Worm (Caenorhabditis elegans) whole organism, L4 larva: ENCODE data around the gene C12D12.1.
A peak's percentile ranks its signal among the peaks of the same experiment; 100 is the strongest.

Experiments
- D1046.2 ChIP-seq: fragments of 200-800 bp; sonication (Bioruptor generic); IDR thresholded peaks from 2 replicates; pipeline ENCODE4 v1.3.6; 2022; ENCODE audit warnings: missing genetic modification characterization, missing compliant biosample characterization
- R02D3.7 ChIP-seq: fragments of 150-350 bp; sonication (generic microtip); optimal IDR thresholded peaks from 3 replicates; lab custom pipeline; 2014; ENCODE audit warnings: missing biosample characterization, missing genetic modification characterization
- T26A8.4 ChIP-seq: fragments of 200-800 bp; sonication (Bioruptor generic); IDR thresholded peaks from 2 replicates; pipeline ENCODE4 v1.3.6; 2022; ENCODE audit warnings: missing genetic modification characterization, missing compliant biosample characterization
- ZK337.2 ChIP-seq: fragments of 200-800 bp; sonication (Bioruptor generic); IDR thresholded peaks from 2 replicates; pipeline ENCODE4 v1.3.6; 2022; ENCODE audit warnings: missing genetic modification reagents, missing genetic modification characterization, missing compliant biosample characterization
- ZK546.5 ChIP-seq, 2 experiments: sonication (generic microtip); optimal IDR thresholded peaks; 2 replicates each; lab custom pipeline; 2017; ENCODE audit warnings: missing biosample characterization in 2 of 2, missing genetic modification characterization in 2 of 2
- aly-2 ChIP-seq: sonication (generic microtip); optimal IDR thresholded peaks from 2 replicates; lab custom pipeline; 2018; ENCODE audit warnings: missing biosample characterization, missing genetic modification characterization
- ceh-28 ChIP-seq: fragments of 150-350 bp; optimal IDR thresholded peaks from 2 replicates; lab custom pipeline; 2014; ENCODE audit warnings: missing biosample characterization, missing genetic modification reagents, missing genetic modification characterization
- ceh-62 ChIP-seq: sonication (generic microtip); optimal IDR thresholded peaks from 2 replicates; lab custom pipeline; 2017; ENCODE audit warnings: missing biosample characterization, missing genetic modification characterization
- ceh-82 ChIP-seq: sonication (generic microtip); optimal IDR thresholded peaks from 2 replicates; lab custom pipeline; 2017; ENCODE audit warnings: missing biosample characterization, missing genetic modification characterization
- ces-1 ChIP-seq: fragments of 150-350 bp; sonication (generic microtip); optimal IDR thresholded peaks from 4 replicates; lab custom pipeline; 2014; ENCODE audit warnings: missing biosample characterization, missing genetic modification reagents, missing genetic modification characterization
- cey-2 ChIP-seq: sonication (generic microtip); optimal IDR thresholded peaks from 3 replicates; lab custom pipeline; 2017; ENCODE audit warnings: missing genetic modification characterization, mild to moderate bottlenecking, missing compliant biosample characterization, antibody characterized with exemption, borderline replicate concordance; ENCODE audit not compliant: insufficient read depth
- daf-16 ChIP-seq, 3 experiments: sonication (generic microtip); optimal IDR thresholded peaks; 2 replicates each; lab custom pipeline; 2016 to 2017; ENCODE audit warnings: missing genetic modification characterization in 3 of 3, missing genetic modification reagents in 3 of 3, mild to moderate bottlenecking in 2 of 3, missing compliant biosample characterization in 2 of 3, missing biosample characterization in 1 of 3, moderate library complexity in 1 of 3
- dmd-6 ChIP-seq: fragments of 200-800 bp; sonication (Bioruptor generic); IDR thresholded peaks from 2 replicates; pipeline ENCODE4 v1.3.6; 2022; ENCODE audit warnings: missing genetic modification reagents, missing genetic modification characterization, missing compliant biosample characterization
- dmd-8 ChIP-seq: fragments of 200-800 bp; sonication (Bioruptor generic); IDR thresholded peaks from 2 replicates; pipeline ENCODE4 v1.3.6; 2022; ENCODE audit warnings: missing genetic modification characterization, missing compliant biosample characterization
- dpl-1 ChIP-seq: fragments of 150-350 bp; optimal IDR thresholded peaks from 2 replicates; lab custom pipeline; 2014; ENCODE audit warnings: missing biosample characterization, missing genetic modification reagents, missing genetic modification characterization
- dve-1 ChIP-seq: sonication (generic microtip); optimal IDR thresholded peaks from 2 replicates; lab custom pipeline; 2017; ENCODE audit warnings: antibody characterized with exemption, mild to moderate bottlenecking, missing genetic modification characterization, missing compliant biosample characterization; ENCODE audit not compliant: insufficient read depth
- egl-27 ChIP-seq: sonication (generic microtip); optimal IDR thresholded peaks from 3 replicates; lab custom pipeline; 2017; ENCODE audit warnings: missing biosample characterization, missing genetic modification reagents, missing genetic modification characterization
- egl-43 ChIP-seq: fragments of 200-800 bp; sonication (Bioruptor generic); IDR thresholded peaks from 2 replicates; pipeline ENCODE4 v1.3.6; 2022; ENCODE audit warnings: missing genetic modification reagents, missing genetic modification characterization, missing compliant biosample characterization
- fkh-10 ChIP-seq: fragments of 150-350 bp; optimal IDR thresholded peaks from 2 replicates; lab custom pipeline; 2014; ENCODE audit warnings: missing biosample characterization, missing genetic modification reagents, missing genetic modification characterization
- fos-1 ChIP-seq: fragments of 150-350 bp; optimal IDR thresholded peaks from 2 replicates; lab custom pipeline; 2014; ENCODE audit warnings: missing biosample characterization, missing genetic modification characterization
- hlh-11 ChIP-seq: fragments of 200-800 bp; sonication (Bioruptor generic); optimal IDR thresholded peaks from 2 replicates; lab custom pipeline; 2018; ENCODE audit warnings: mild to moderate bottlenecking, missing genetic modification characterization, missing compliant biosample characterization
- lin-15B ChIP-seq: fragments of 150-350 bp; sonication (generic microtip); optimal IDR thresholded peaks from 3 replicates; lab custom pipeline; 2014; ENCODE audit warnings: missing biosample characterization, missing genetic modification characterization
- lir-3 ChIP-seq: sonication (generic microtip); optimal IDR thresholded peaks from 2 replicates; lab custom pipeline; 2016; ENCODE audit warnings: mild to moderate bottlenecking, missing genetic modification characterization, missing compliant biosample characterization
- madf-5 ChIP-seq, 2 experiments: fragments of 200-800 bp; sonication (Bioruptor generic); IDR thresholded peaks; 2 replicates each; pipeline ENCODE4 v1.3.6; 2022; ENCODE audit warnings: missing compliant biosample characterization in 2 of 2, missing genetic modification characterization in 2 of 2
- mdl-1 ChIP-seq, 2 experiments: fragments of 150-350 bp in 1 of 2; sonication (generic microtip) in 1 of 2; optimal IDR thresholded peaks; 2 replicates each; lab custom pipeline; 2014 to 2017; ENCODE audit warnings: missing biosample characterization in 2 of 2, missing genetic modification characterization in 2 of 2
- mep-1 ChIP-seq: fragments of 150-350 bp; sonication (generic microtip); optimal IDR thresholded peaks from 3 replicates; lab custom pipeline; 2014; ENCODE audit warnings: missing biosample characterization, missing genetic modification characterization
- mxl-2 ChIP-seq: fragments of 200-800 bp; sonication (Bioruptor generic); conservative IDR thresholded peaks from 2 replicates; pipeline ENCODE4 v1.3.6; 2022; ENCODE audit warnings: missing genetic modification reagents, missing genetic modification characterization, missing compliant biosample characterization
- nhr-102 ChIP-seq: sonication (generic microtip); optimal IDR thresholded peaks from 2 replicates; lab custom pipeline; 2016; ENCODE audit warnings: mild to moderate bottlenecking, missing genetic modification characterization, moderate library complexity, missing compliant biosample characterization
- nhr-11 ChIP-seq: fragments of 150-350 bp; optimal IDR thresholded peaks from 2 replicates; lab custom pipeline; 2014; ENCODE audit warnings: missing biosample characterization, missing genetic modification characterization
- nhr-237 ChIP-seq: sonication (generic microtip); optimal IDR thresholded peaks from 2 replicates; lab custom pipeline; 2017; ENCODE audit warnings: missing biosample characterization, missing genetic modification characterization
- nhr-28 ChIP-seq: fragments of 150-350 bp; optimal IDR thresholded peaks from 2 replicates; lab custom pipeline; 2014; ENCODE audit warnings: missing biosample characterization, missing genetic modification characterization
- nhr-42 ChIP-seq: fragments of 200-800 bp; sonication (Bioruptor generic); IDR thresholded peaks from 2 replicates; pipeline ENCODE4 v1.3.6; 2022; ENCODE audit warnings: missing genetic modification characterization, missing compliant biosample characterization
- nhr-6 ChIP-seq: fragments of 150-350 bp; optimal IDR thresholded peaks from 2 replicates; lab custom pipeline; 2014; ENCODE audit warnings: missing biosample characterization, missing genetic modification characterization
- nhr-76 ChIP-seq: fragments of 150-350 bp; optimal IDR thresholded peaks from 2 replicates; lab custom pipeline; 2014; ENCODE audit warnings: missing biosample characterization, missing genetic modification characterization
- pqm-1 ChIP-seq: sonication (generic microtip); optimal IDR thresholded peaks from 2 replicates; lab custom pipeline; 2017; ENCODE audit warnings: missing biosample characterization, missing genetic modification characterization
- set-16 ChIP-seq: fragments of 200-800 bp; sonication (Bioruptor generic); IDR thresholded peaks from 2 replicates; pipeline ENCODE4 v1.3.6; 2022; ENCODE audit warnings: missing genetic modification reagents, missing genetic modification characterization, missing compliant biosample characterization
- skn-1 ChIP-seq: fragments of 150-350 bp; optimal IDR thresholded peaks from 2 replicates; lab custom pipeline; 2014; ENCODE audit warnings: missing biosample characterization, missing genetic modification characterization
- snpc-1.2 ChIP-seq: fragments of 200-800 bp; sonication (Bioruptor generic); IDR thresholded peaks from 2 replicates; pipeline ENCODE4 v1.3.6; 2022; ENCODE audit warnings: missing genetic modification reagents, missing genetic modification characterization, missing compliant biosample characterization
- snpc-4 ChIP-seq: fragments of 150-350 bp; optimal IDR thresholded peaks from 2 replicates; lab custom pipeline; 2014; ENCODE audit warnings: missing biosample characterization, missing genetic modification characterization
- spr-3 ChIP-seq: fragments of 200-800 bp; sonication (Bioruptor generic); optimal IDR thresholded peaks from 2 replicates; lab custom pipeline; 2018; ENCODE audit warnings: mild to moderate bottlenecking, missing genetic modification characterization, missing compliant biosample characterization
- unc-130 ChIP-seq: sonication (generic microtip); optimal IDR thresholded peaks from 2 replicates; lab custom pipeline; 2016; ENCODE audit warnings: missing genetic modification reagents, missing genetic modification characterization, missing compliant biosample characterization
- unc-39 ChIP-seq: sonication (generic microtip); optimal IDR thresholded peaks from 2 replicates; lab custom pipeline; 2017; ENCODE audit warnings: missing biosample characterization, missing genetic modification characterization
- unc-62 ChIP-seq, 3 experiments: fragments of 150-350 bp in 1 of 3; sonication (generic microtip); optimal IDR thresholded peaks in 2 of 3; peaks in 1 of 3; 1 replicate in 1 of 3; 2 replicates in 2 of 3; lab custom pipeline; 2014 to 2017; ENCODE audit warnings: missing biosample characterization in 3 of 3, missing genetic modification characterization in 3 of 3, missing genetic modification reagents in 3 of 3, missing genotype in 1 of 3
- zag-1 ChIP-seq: fragments of 150-350 bp; optimal IDR thresholded peaks from 2 replicates; lab custom pipeline; 2014; ENCODE audit warnings: missing biosample characterization, missing genetic modification characterization
- zip-11 ChIP-seq: fragments of 200-800 bp; sonication (Bioruptor generic); IDR thresholded peaks from 2 replicates; pipeline ENCODE4 v1.3.6; 2022; ENCODE audit warnings: missing genetic modification characterization, missing compliant biosample characterization
- ztf-11 ChIP-seq: fragments of 150-350 bp; optimal IDR thresholded peaks from 2 replicates; lab custom pipeline; 2014; ENCODE audit warnings: missing biosample characterization, missing genetic modification characterization

The C12D12.1 gene

DNA sequence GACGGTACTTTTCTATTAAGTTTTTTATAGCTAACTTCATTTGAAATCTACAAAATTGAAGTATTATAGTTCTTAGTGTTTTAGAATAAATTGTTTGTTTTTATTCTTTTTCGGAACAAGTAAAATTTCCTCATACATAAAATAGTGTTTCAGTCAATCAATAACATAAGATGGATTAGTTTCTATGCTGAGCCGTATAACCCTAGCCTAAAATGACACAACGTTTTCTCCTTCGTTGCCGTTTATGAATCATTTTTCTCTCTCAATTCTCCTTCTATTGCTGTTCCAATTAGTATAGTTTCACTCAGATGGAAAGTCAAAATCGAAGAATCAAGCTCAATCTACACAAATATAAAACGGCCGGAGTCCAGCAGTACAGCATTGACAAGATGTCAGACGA is 43.2 kb downstream of the C12D12.1 start, which contains the start of gene rgs-7:
Gene rgs-7, plus strand, starts transcription at position 301 of the 400 bp plus-strand sequence.
- TF ChIP-seq nhr-11 (tag; lab: Kevin White, UChicago) (no peak), zip-11 (no peak), lin-15B (tag; lab: Kevin White, UChicago) (no peak), unc-62 (GFP tag; optimal IDR thresholded peaks at IDR 0.05 in 1 of 2; lab: Kevin White, UChicago) (no peak), unc-62 (tag; optimal IDR thresholded peaks at IDR 0.05; lab: Kevin White, UChicago) (no peak), unc-39 (tag; lab: Kevin White, UChicago) (no peak), aly-2 (tag; lab: Kevin White, UChicago) (no peak), mdl-1 (tag; optimal IDR thresholded peaks at IDR 0.05; lab: Kevin White, UChicago) (no peak), R02D3.7 (no peak), dmd-8 (GFP tag; lab: Robert Waterston, UW) (no peak), nhr-42 (GFP tag; lab: Robert Waterston, UW) (no peak)

DNA sequence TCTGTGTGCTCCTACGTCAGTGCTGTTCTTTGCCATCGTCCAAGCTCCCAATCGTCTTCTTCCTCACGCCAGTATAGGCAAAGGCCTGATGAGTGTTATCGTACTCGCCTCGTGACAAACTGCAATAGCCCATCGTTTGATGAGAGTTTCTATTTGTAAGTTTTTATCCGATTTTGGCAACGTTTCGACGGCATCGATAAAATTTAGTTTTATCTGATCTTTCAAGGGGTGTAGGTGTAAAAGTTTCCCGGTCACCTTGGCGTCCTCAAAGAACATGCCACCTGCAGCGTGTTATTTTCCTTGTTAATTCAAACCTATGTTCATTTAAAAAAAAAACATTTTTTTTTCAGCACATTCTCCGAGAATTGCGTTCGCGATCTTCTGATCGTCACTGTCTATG is 48.0 kb downstream of the C12D12.1 start:
- TF ChIP-seq nhr-6 (tag; lab: Kevin White, UChicago): no peak
- TF ChIP-seq ceh-28 (tag; lab: Kevin White, UChicago): no peak
- no peak for TF ChIP-seq aly-2 (tag; lab: Kevin White, UChicago)
- no peak for TF ChIP-seq unc-39 (tag; lab: Kevin White, UChicago)
- TF ChIP-seq unc-130 (GFP tag; lab: Kevin White, UChicago): no peak
- no peak for TF ChIP-seq ceh-62

- peak in 1 of 2 experiments; percentile 92 for TF ChIP-seq unc-62 (GFP tag; optimal IDR thresholded peaks at IDR 0.05 in 1 of 2; lab: Kevin White, UChicago)
- no peak for TF ChIP-seq unc-62 (tag; optimal IDR thresholded peaks at IDR 0.05; lab: Kevin White, UChicago)
- no peak for TF ChIP-seq skn-1 (tag; lab: Kevin White, UChicago)
- TF ChIP-seq ZK546.5 (tag; optimal IDR thresholded peaks at IDR 0.05; lab: Kevin White, UChicago): no peak
- no peak for TF ChIP-seq zag-1 (tag; lab: Kevin White, UChicago)
Observed at ce11 chrX:3547828-3548227, 48.8 kb downstream of the C12D12.1 start.

DNA sequence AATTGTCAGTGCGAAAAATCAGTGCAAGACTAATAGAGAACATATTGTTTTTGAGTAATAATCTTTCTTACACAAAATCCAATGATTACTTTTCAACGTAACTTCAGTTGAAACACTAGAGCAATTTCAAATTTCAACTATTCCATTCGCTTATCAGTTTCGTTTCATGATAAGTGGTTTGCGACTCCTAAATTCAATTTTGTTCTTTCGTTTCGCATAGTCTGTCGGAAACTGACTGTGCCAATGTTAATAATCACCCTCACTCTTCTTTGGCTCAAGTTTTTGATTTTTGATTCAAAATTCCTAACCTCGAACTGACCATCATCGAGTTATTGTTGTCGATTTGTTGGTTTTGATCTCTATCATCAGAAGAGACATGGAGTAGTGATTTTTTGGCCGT is 49.7 kb downstream of the C12D12.1 start:
- TF ChIP-seq ztf-11 (tag; lab: Kevin White, UChicago): no peak
- TF ChIP-seq unc-39 (tag; lab: Kevin White, UChicago): no peak
- no peak for TF ChIP-seq T26A8.4 (GFP tag; lab: Robert Waterston, UW)
- TF ChIP-seq pqm-1 (tag; lab: Kevin White, UChicago): peak; percentile 89
- peak; percentile 51 for TF ChIP-seq nhr-28 (tag; lab: Kevin White, UChicago)
- TF ChIP-seq dmd-6: peak; percentile 42; the same call in 1 of the 2 replicates
- no peak for TF ChIP-seq nhr-76 (tag; lab: Kevin White, UChicago)
- TF ChIP-seq madf-5 (GFP tag; IDR thresholded peaks at IDR 0.05; lab: Robert Waterston, UW): no peak
- no peak for TF ChIP-seq dpl-1 (GFP tag; lab: Kevin White, UChicago)
- no peak for TF ChIP-seq nhr-102 (tag; lab: Kevin White, UChicago)
- no peak for TF ChIP-seq mep-1
- no peak for TF ChIP-seq set-16 (GFP tag; lab: Robert Waterston, UW)
- no peak for TF ChIP-seq daf-16 (GFP tag; optimal IDR thresholded peaks at IDR 0.05; lab: Kevin White, UChicago)
- peak; percentile 36 for TF ChIP-seq daf-16 (tag; optimal IDR thresholded peaks at IDR 0.05; lab: Kevin White, UChicago)
- TF ChIP-seq snpc-1.2 (GFP tag; lab: Robert Waterston, UW): no peak
- TF ChIP-seq D1046.2 (GFP tag; lab: Robert Waterston, UW): no peak
- TF ChIP-seq fkh-10: no peak
- TF ChIP-seq egl-27 (tag; lab: Kevin White, UChicago): no peak
- TF ChIP-seq ZK337.2 (GFP tag; lab: Robert Waterston, UW): no peak
- TF ChIP-seq nhr-42 (GFP tag; lab: Robert Waterston, UW): no peak
- TF ChIP-seq cey-2: no peak
- TF ChIP-seq snpc-4 (tag; lab: Kevin White, UChicago): no peak
- TF ChIP-seq hlh-11 (tag; lab: Kevin White, UChicago): no peak
- TF ChIP-seq R02D3.7: no peak
- no peak for TF ChIP-seq fos-1 (tag; lab: Kevin White, UChicago)
- TF ChIP-seq nhr-237 (tag; lab: Kevin White, UChicago): no peak
- TF ChIP-seq egl-43: no peak
- no peak for TF ChIP-seq dmd-8 (GFP tag; lab: Robert Waterston, UW)
- no peak for TF ChIP-seq lir-3 (tag; lab: Kevin White, UChicago)
- no peak for TF ChIP-seq mxl-2
- TF ChIP-seq ces-1: no peak
- no peak for TF ChIP-seq spr-3 (GFP tag; lab: Kevin White, UChicago)
- no peak for TF ChIP-seq ceh-82
- TF ChIP-seq dve-1: peak; percentile 13
